Worm (Caenorhabditis elegans) whole organism, L2 larva: ENCODE results near the gene srv-24.
A peak's percentile ranks its signal among the peaks of the same experiment; 100 is the strongest.

Experiments
- F13H6.1 ChIP-seq: sonication (generic microtip); optimal IDR thresholded peaks from 2 replicates; lab custom pipeline; 2016; ENCODE audit warnings: missing genetic modification characterization, missing compliant biosample characterization
- R02D3.7 ChIP-seq: fragments of 150-350 bp; optimal IDR thresholded peaks from 2 replicates; lab custom pipeline; 2014; ENCODE audit warnings: missing biosample characterization, missing genetic modification characterization
- ZK546.5 ChIP-seq: sonication (generic microtip); optimal IDR thresholded peaks from 2 replicates; lab custom pipeline; 2017; ENCODE audit warnings: missing biosample characterization, missing genetic modification characterization
- alr-1 ChIP-seq: fragments of 150-350 bp; optimal IDR thresholded peaks from 2 replicates; lab custom pipeline; 2014; ENCODE audit warnings: missing biosample characterization, missing genetic modification characterization
- ama-1 ChIP-seq: fragments of 150-350 bp; optimal IDR thresholded peaks from 2 replicates; lab custom pipeline; 2018; ENCODE audit warnings: inconsistent platforms
- ceh-16 ChIP-seq: fragments of 150-350 bp; optimal IDR thresholded peaks from 2 replicates; lab custom pipeline; 2014; ENCODE audit warnings: missing biosample characterization, missing genetic modification characterization
- ceh-82 ChIP-seq: fragments of 150-350 bp; optimal IDR thresholded peaks from 2 replicates; lab custom pipeline; 2014; ENCODE audit warnings: missing biosample characterization, missing genetic modification characterization
- crh-2 ChIP-seq: sonication (generic microtip); optimal IDR thresholded peaks from 2 replicates; lab custom pipeline; 2017; ENCODE audit warnings: missing biosample characterization, missing genetic modification characterization
- dmd-4 ChIP-seq: sonication (generic microtip); optimal IDR thresholded peaks from 2 replicates; lab custom pipeline; 2017; ENCODE audit warnings: missing biosample characterization, missing genetic modification characterization
- egl-27 ChIP-seq: sonication (generic microtip); optimal IDR thresholded peaks from 3 replicates; lab custom pipeline; 2017; ENCODE audit warnings: missing biosample characterization, missing genetic modification reagents, missing genetic modification characterization
- elt-1 ChIP-seq: fragments of 150-350 bp; optimal IDR thresholded peaks from 2 replicates; lab custom pipeline; 2014; ENCODE audit warnings: missing biosample characterization, missing genetic modification characterization
- elt-3 ChIP-seq: sonication (generic microtip); optimal IDR thresholded peaks from 2 replicates; lab custom pipeline; 2017; ENCODE audit warnings: missing biosample characterization, missing genetic modification characterization
- fos-1 ChIP-seq: fragments of 150-350 bp; optimal IDR thresholded peaks from 2 replicates; lab custom pipeline; 2014; ENCODE audit warnings: missing biosample characterization, missing genetic modification characterization
- gmeb-1 ChIP-seq: fragments of 150-350 bp; optimal IDR thresholded peaks from 2 replicates; lab custom pipeline; 2014; ENCODE audit warnings: missing biosample characterization, missing genetic modification characterization
- lin-11 ChIP-seq: fragments of 150-350 bp; sonication (generic microtip); optimal IDR thresholded peaks from 2 replicates; lab custom pipeline; 2014; ENCODE audit warnings: missing biosample characterization, missing genetic modification characterization, inconsistent platforms, mixed read lengths
- lin-13 ChIP-seq: fragments of 150-350 bp; optimal IDR thresholded peaks from 2 replicates; lab custom pipeline; 2014; ENCODE audit warnings: missing biosample characterization, missing genetic modification reagents, missing genetic modification characterization
- lin-39 ChIP-seq: fragments of 150-350 bp; optimal IDR thresholded peaks from 2 replicates; lab custom pipeline; 2014; ENCODE audit warnings: missing biosample characterization, missing genetic modification reagents, missing genetic modification characterization
- lsy-2 ChIP-seq, 2 experiments: fragments of 150-350 bp in 1 of 2; sonication (generic microtip) in 1 of 2; optimal IDR thresholded peaks; 2 replicates each; lab custom pipeline; 2014 to 2017; ENCODE audit warnings: missing biosample characterization in 2 of 2, missing genetic modification characterization in 2 of 2
- mab-5 ChIP-seq: fragments of 150-350 bp; optimal IDR thresholded peaks from 2 replicates; lab custom pipeline; 2014; ENCODE audit warnings: missing biosample characterization, missing genetic modification characterization
- mbf-1 ChIP-seq: sonication (generic microtip); optimal IDR thresholded peaks from 2 replicates; lab custom pipeline; 2017; ENCODE audit warnings: missing biosample characterization, missing genetic modification characterization
- mdl-1 ChIP-seq, 2 experiments: fragments of 150-350 bp in 1 of 2; sonication (generic microtip) in 1 of 2; optimal IDR thresholded peaks; 2 replicates each; lab custom pipeline; 2017; ENCODE audit warnings: missing biosample characterization in 2 of 2, missing genetic modification characterization in 2 of 2
- nhr-10 ChIP-seq: sonication (generic microtip); optimal IDR thresholded peaks from 2 replicates; lab custom pipeline; 2017; ENCODE audit warnings: missing biosample characterization, missing genetic modification characterization
- nhr-11 ChIP-seq: fragments of 150-350 bp; optimal IDR thresholded peaks from 2 replicates; lab custom pipeline; 2014; ENCODE audit warnings: missing biosample characterization, missing genetic modification characterization
- nhr-12 ChIP-seq: fragments of 150-350 bp; optimal IDR thresholded peaks from 2 replicates; lab custom pipeline; 2014; ENCODE audit warnings: missing biosample characterization, missing genetic modification characterization
- nhr-129 ChIP-seq: fragments of 150-350 bp; optimal IDR thresholded peaks from 2 replicates; lab custom pipeline; 2014; ENCODE audit warnings: missing biosample characterization, missing genetic modification characterization
- nhr-21 ChIP-seq: fragments of 150-350 bp; optimal IDR thresholded peaks from 2 replicates; lab custom pipeline; 2014; ENCODE audit warnings: missing biosample characterization, missing genetic modification characterization
- nhr-23 ChIP-seq: fragments of 150-350 bp; optimal IDR thresholded peaks from 2 replicates; lab custom pipeline; 2014; ENCODE audit warnings: missing biosample characterization, missing genetic modification reagents, missing genetic modification characterization
- nhr-237 ChIP-seq: fragments of 150-350 bp; optimal IDR thresholded peaks from 2 replicates; lab custom pipeline; 2014; ENCODE audit warnings: missing biosample characterization, missing genetic modification characterization
- peb-1 ChIP-seq: fragments of 150-350 bp; optimal IDR thresholded peaks from 2 replicates; lab custom pipeline; 2014; ENCODE audit warnings: missing biosample characterization, missing genetic modification characterization
- skn-1 ChIP-seq: sonication (generic microtip); optimal IDR thresholded peaks from 2 replicates; lab custom pipeline; 2017; ENCODE audit warnings: missing biosample characterization, missing genetic modification characterization
- sma-3 ChIP-seq: sonication (generic microtip); optimal IDR thresholded peaks from 2 replicates; lab custom pipeline; 2016; ENCODE audit warnings: missing genetic modification reagents, missing genetic modification characterization, missing compliant biosample characterization
- sma-9 ChIP-seq, 2 experiments: fragments of 150-350 bp in 1 of 2; sonication (generic microtip) in 1 of 2; optimal IDR thresholded peaks; 2 replicates each; lab custom pipeline; 2014 to 2016; ENCODE audit warnings: missing genetic modification characterization in 2 of 2, mild to moderate bottlenecking in 1 of 2, missing biosample characterization in 1 of 2, missing compliant biosample characterization in 1 of 2, missing genetic modification reagents in 1 of 2, moderate library complexity in 1 of 2
- snpc-4 ChIP-seq: fragments of 150-350 bp; optimal IDR thresholded peaks from 2 replicates; lab custom pipeline; 2014; ENCODE audit warnings: missing biosample characterization, missing genetic modification characterization
- unc-39 ChIP-seq: fragments of 150-350 bp; optimal IDR thresholded peaks from 2 replicates; lab custom pipeline; 2014; ENCODE audit warnings: missing biosample characterization, missing genetic modification characterization
- unc-55 ChIP-seq: fragments of 150-350 bp; sonication (generic microtip); optimal IDR thresholded peaks from 3 replicates; lab custom pipeline; 2014; ENCODE audit warnings: missing biosample characterization, missing genetic modification reagents, missing genetic modification characterization
- zag-1 ChIP-seq: fragments of 150-350 bp; optimal IDR thresholded peaks from 2 replicates; lab custom pipeline; 2014; ENCODE audit warnings: missing biosample characterization, missing genetic modification characterization
- ztf-4 ChIP-seq: fragments of 150-350 bp; optimal IDR thresholded peaks from 2 replicates; lab custom pipeline; 2014; ENCODE audit warnings: missing biosample characterization, missing genetic modification characterization

srv-24 gene

DNA sequence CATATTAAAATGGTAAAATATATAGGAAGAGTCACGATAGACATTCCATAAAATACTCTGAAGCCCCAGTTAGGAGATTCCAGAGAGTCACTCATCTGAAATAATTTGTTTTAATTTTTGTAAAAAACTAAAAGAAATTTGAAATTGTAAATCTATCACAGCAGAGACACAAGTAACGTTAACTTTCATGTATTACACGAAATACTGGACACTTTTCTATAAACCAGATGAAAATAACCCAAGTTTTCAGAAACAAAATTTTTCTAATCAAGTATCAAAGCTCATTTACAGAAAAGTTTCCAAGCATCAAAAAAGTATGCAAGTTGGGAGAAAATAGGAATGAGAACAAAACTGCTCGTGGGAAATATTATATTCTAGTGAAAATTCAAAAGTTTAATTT lies 7.6 kb upstream of the srv-24 start, which contains the start of gene srv-27:
TSS of gene srv-27 (minus strand) at position 101 of the 400 bp plus-strand sequence.
- no peak for TF ChIP-seq peb-1
- no peak for TF ChIP-seq dmd-4
- TF ChIP-seq R02D3.7 (tag; lab: Kevin White, UChicago) = no peak
- no peak for TF ChIP-seq F13H6.1 (tag; lab: Kevin White, UChicago)
- no peak for TF ChIP-seq mbf-1 (tag; lab: Kevin White, UChicago)
- no peak for TF ChIP-seq lin-13 (GFP tag; lab: Kevin White, UChicago)
- no peak for TF ChIP-seq sma-3 (GFP tag; lab: Kevin White, UChicago)
- TF ChIP-seq ceh-82 (tag; lab: Kevin White, UChicago) = no peak
- TF ChIP-seq nhr-21 (tag; lab: Kevin White, UChicago) = no peak
- TF ChIP-seq, all 48 proteins: peak for 0

ce11 chrIV:6294081-6294480 lies 3.4 kb upstream of the srv-24 start, which contains the start of gene hil-2:
TSS of gene hil-2 (plus strand) at chrIV:6294240.
- TF ChIP-seq unc-55 (GFP tag; lab: Kevin White, UChicago) (peak; percentile 21), lsy-2 (tag; optimal IDR thresholded peaks at IDR 0.05; lab: Kevin White, UChicago) (no peak)

ce11 chrIV:6284277-6284676 lies 6.4 kb downstream of the srv-24 start, which contains the start of gene ops-1:
TSS of gene ops-1 (minus strand) at chrIV:6284377.
- TF ChIP-seq gmeb-1 (tag; lab: Kevin White, UChicago) (no peak), sma-9 (GFP tag; optimal IDR thresholded peaks at IDR 0.05; lab: Kevin White, UChicago) (no peak), sma-9 (tag; optimal IDR thresholded peaks at IDR 0.05; lab: Kevin White, UChicago) (no peak), mdl-1 (tag; optimal IDR thresholded peaks at IDR 0.05; lab: Kevin White, UChicago) (no peak), ceh-82 (tag; lab: Kevin White, UChicago) (no peak), dmd-4 (no peak), lin-39 (tag; lab: Kevin White, UChicago) (no peak), nhr-10 (tag; lab: Kevin White, UChicago) (no peak), elt-3 (tag; lab: Kevin White, UChicago) (no peak), ztf-4 (tag; lab: Kevin White, UChicago) (no peak), lsy-2 (tag; optimal IDR thresholded peaks at IDR 0.05; lab: Kevin White, UChicago) (no peak), fos-1 (tag; lab: Kevin White, UChicago) (no peak), skn-1 (no peak), mab-5 (tag; lab: Kevin White, UChicago) (no peak), ama-1 (lab: Kevin White, UChicago) (no peak), nhr-237 (tag; lab: Kevin White, UChicago) (no peak), R02D3.7 (tag; lab: Kevin White, UChicago) (no peak), alr-1 (tag; lab: Kevin White, UChicago) (no peak), mbf-1 (tag; lab: Kevin White, UChicago) (no peak)

DNA sequence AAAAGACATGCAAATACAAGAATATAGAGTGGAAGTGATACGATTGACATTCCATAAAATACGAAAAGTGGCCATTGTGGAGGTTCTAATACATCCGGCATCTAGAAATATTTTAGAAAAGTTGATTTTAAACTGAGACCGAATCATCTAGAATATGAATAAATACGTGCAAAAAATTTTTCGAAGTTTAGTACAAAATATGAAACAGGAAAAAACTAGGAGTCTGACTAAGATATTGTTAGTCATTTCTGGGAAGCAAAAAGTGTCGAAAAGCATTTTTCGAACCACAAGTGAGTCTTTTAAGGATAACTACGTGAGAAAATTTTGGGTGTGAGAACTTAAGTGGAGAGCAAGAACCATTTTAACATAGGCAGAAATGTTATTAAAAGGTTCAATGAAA lies 8.5 kb downstream of the srv-24 start, which contains the start of gene srv-32:
TSS of gene srv-32 (minus strand) at position 101 of the 400 bp plus-strand sequence.
- TF ChIP-seq crh-2 (tag; lab: Kevin White, UChicago) = no peak
- TF ChIP-seq elt-3 (tag; lab: Kevin White, UChicago) = no peak
- no peak for TF ChIP-seq elt-1
- TF ChIP-seq nhr-10 (tag; lab: Kevin White, UChicago) = no peak
- TF ChIP-seq ceh-16 (tag; lab: Kevin White, UChicago) = no peak
- TF ChIP-seq nhr-129 (tag; lab: Kevin White, UChicago) = no peak
- no peak for TF ChIP-seq mbf-1 (tag; lab: Kevin White, UChicago)
- TF ChIP-seq nhr-23 (tag; lab: Kevin White, UChicago) = no peak
- no peak for TF ChIP-seq fos-1 (tag; lab: Kevin White, UChicago)
- TF ChIP-seq F13H6.1 (tag; lab: Kevin White, UChicago) = no peak
- TF ChIP-seq unc-39 (tag; lab: Kevin White, UChicago) = no peak
- no peak for TF ChIP-seq lin-11
- TF ChIP-seq nhr-12 (tag; lab: Kevin White, UChicago) = no peak
- no peak for TF ChIP-seq ceh-82 (tag; lab: Kevin White, UChicago)
- no peak for TF ChIP-seq zag-1 (tag; lab: Kevin White, UChicago)

DNA sequence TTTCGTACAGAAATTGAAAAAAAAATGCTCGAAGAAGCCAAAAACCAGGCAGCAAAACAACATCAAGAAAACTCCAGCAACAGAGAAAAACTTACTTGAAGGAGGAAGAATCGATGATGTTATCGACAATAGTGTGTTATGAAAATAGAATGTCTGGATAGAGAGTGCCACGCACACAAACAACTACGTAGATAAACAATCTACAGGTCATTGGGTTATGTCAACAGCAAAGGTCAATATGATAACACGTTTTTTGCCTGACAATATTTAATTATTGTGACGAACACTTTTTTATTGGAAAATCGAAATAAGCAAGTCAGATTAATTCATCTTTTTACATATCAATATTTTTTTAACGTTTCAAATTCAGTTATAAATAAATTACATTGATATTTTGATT lies 11.2 kb downstream of the srv-24 start, which contains the start of gene sams-5:
TSS of gene sams-5 (minus strand) at position 131 of the 400 bp plus-strand sequence.
- TF ChIP-seq sma-9 (GFP tag; optimal IDR thresholded peaks at IDR 0.05; lab: Kevin White, UChicago) (no peak), sma-9 (tag; optimal IDR thresholded peaks at IDR 0.05; lab: Kevin White, UChicago) (no peak), egl-27 (tag; lab: Kevin White, UChicago) (no peak), ztf-4 (tag; lab: Kevin White, UChicago) (no peak), nhr-11 (tag; lab: Kevin White, UChicago) (no peak), mbf-1 (tag; lab: Kevin White, UChicago) (no peak), nhr-10 (tag; lab: Kevin White, UChicago) (no peak), ceh-16 (tag; lab: Kevin White, UChicago) (no peak), nhr-129 (tag; lab: Kevin White, UChicago) (no peak), sma-3 (GFP tag; lab: Kevin White, UChicago) (no peak), peb-1 (no peak), crh-2 (tag; lab: Kevin White, UChicago) (no peak), ZK546.5 (tag; lab: Kevin White, UChicago) (no peak), snpc-4 (no peak), mab-5 (tag; lab: Kevin White, UChicago) (no peak), dmd-4 (no peak), elt-3 (tag; lab: Kevin White, UChicago) (no peak), F13H6.1 (tag; lab: Kevin White, UChicago) (no peak), lin-11 (no peak), R02D3.7 (tag; lab: Kevin White, UChicago) (no peak), nhr-21 (tag; lab: Kevin White, UChicago) (no peak)
- TF ChIP-seq, all 48 proteins: peak for 0
